Fruit fly (Drosophila melanogaster) whole organism, embryonic: Measurements from ENCODE around the gene Tim17b.

Experiments used
- Ada2b ChIP-seq: fragments of 200-800 bp; sonication (Bioruptor generic); IDR thresholded peaks from 2 replicates; pipeline ENCODE4 v1.3.6; 2022; ENCODE audit warnings: missing biosample characterization, missing genetic modification characterization
- Atf6 ChIP-seq: fragments of 200-800 bp; sonication (Bioruptor generic); IDR thresholded peaks from 2 replicates; pipeline ENCODE4 v1.3.6; 2022; ENCODE audit warnings: missing biosample characterization, missing genetic modification characterization
- BEAF-32 ChIP-seq: fragments of 200-800 bp; sonication (Bioruptor generic); optimal IDR thresholded peaks from 3 replicates; lab custom pipeline; 2017; ENCODE audit warnings: missing biosample characterization, missing genetic modification characterization, mild to moderate bottlenecking, moderate library complexity, missing genetic modification reagents
- BtbVII ChIP-seq: fragments of 200-800 bp; sonication (Bioruptor generic); optimal IDR thresholded peaks from 3 replicates; lab custom pipeline; 2017; ENCODE audit warnings: missing biosample characterization, mild to moderate bottlenecking, missing genetic modification characterization
- CG10209 ChIP-seq: fragments of 200-800 bp; sonication (Bioruptor generic); optimal IDR thresholded peaks from 3 replicates; lab custom pipeline; 2017; ENCODE audit warnings: missing biosample characterization, mild to moderate bottlenecking, missing genetic modification characterization, missing genetic modification reagents
- CG1024 ChIP-seq: fragments of 200-800 bp; sonication (Bioruptor generic); IDR thresholded peaks from 2 replicates; pipeline ENCODE4 v1.3.6; 2022; ENCODE audit warnings: missing biosample characterization, missing genetic modification characterization
- CG10462 ChIP-seq: fragments of 200-800 bp; sonication (Bioruptor generic); optimal IDR thresholded peaks from 2 replicates; lab custom pipeline; 2016; ENCODE audit warnings: missing biosample characterization, missing genetic modification characterization
- CG10979 ChIP-seq: fragments of 200-800 bp; sonication (Bioruptor generic); optimal IDR thresholded peaks from 2 replicates; lab custom pipeline; 2018; ENCODE audit warnings: missing biosample characterization, mild to moderate bottlenecking, missing genetic modification characterization, moderate library complexity
- CG11085 ChIP-seq: fragments of 200-800 bp; sonication (Bioruptor generic); IDR thresholded peaks from 2 replicates; pipeline ENCODE4 v1.3.6; 2022; ENCODE audit warnings: missing biosample characterization, missing genetic modification characterization
- CG11093 ChIP-seq: fragments of 200-800 bp; sonication (Bioruptor generic); IDR thresholded peaks from 3 replicates; pipeline ENCODE4 v1.3.6; 2022; ENCODE audit warnings: missing biosample characterization, missing genetic modification characterization
- CG11398 ChIP-seq: fragments of 200-800 bp; sonication (Bioruptor generic); optimal IDR thresholded peaks from 2 replicates; lab custom pipeline; 2016; ENCODE audit warnings: missing biosample characterization, missing genetic modification characterization
- CG11456 ChIP-seq: fragments of 200-800 bp; sonication (Bioruptor generic); IDR thresholded peaks from 3 replicates; pipeline ENCODE4 v1.3.6; 2022; ENCODE audit warnings: missing biosample characterization, missing genetic modification characterization
- CG11504 ChIP-seq: fragments of 200-800 bp; sonication (Bioruptor generic); optimal IDR thresholded peaks from 3 replicates; lab custom pipeline; 2019; ENCODE audit warnings: missing biosample characterization, mild to moderate bottlenecking, missing genetic modification characterization, moderate library complexity
- CG11695 ChIP-seq: fragments of 200-800 bp; sonication (Bioruptor generic); IDR thresholded peaks from 3 replicates; pipeline ENCODE4 v1.3.6; 2022; ENCODE audit warnings: missing biosample characterization, missing genetic modification characterization
- CG14667 ChIP-seq: fragments of 200-800 bp; sonication (Bioruptor generic); IDR thresholded peaks from 2 replicates; pipeline ENCODE4 v1.3.6; 2022; ENCODE audit warnings: missing biosample characterization, missing genetic modification characterization
- CG1603 ChIP-seq: fragments of 200-800 bp; sonication (Bioruptor generic); optimal IDR thresholded peaks from 2 replicates; lab custom pipeline; 2019; ENCODE audit warnings: missing biosample characterization, mild to moderate bottlenecking, missing genetic modification characterization, moderate library complexity
- CG17802 ChIP-seq: fragments of 200-800 bp; sonication (Bioruptor generic); optimal IDR thresholded peaks from 2 replicates; lab custom pipeline; 2018; ENCODE audit warnings: missing biosample characterization, mild to moderate bottlenecking, missing genetic modification characterization, moderate library complexity
- CG30020 ChIP-seq: fragments of 200-800 bp; optimal IDR thresholded peaks from 2 replicates; lab custom pipeline; 2019; ENCODE audit warnings: missing biosample characterization, mild to moderate bottlenecking, missing genetic modification characterization, moderate library complexity
- CG33213 ChIP-seq: fragments of 200-800 bp; sonication (Bioruptor generic); optimal IDR thresholded peaks from 3 replicates; lab custom pipeline; 2016; ENCODE audit warnings: missing biosample characterization, missing genetic modification characterization
- CG4820 ChIP-seq: fragments of 200-800 bp; sonication (Bioruptor generic); optimal IDR thresholded peaks from 3 replicates; lab custom pipeline; 2016; ENCODE audit warnings: missing biosample characterization, missing genetic modification characterization
- CG6813 ChIP-seq: fragments of 200-800 bp; sonication (Bioruptor generic); optimal IDR thresholded peaks from 2 replicates; lab custom pipeline; 2017; ENCODE audit warnings: missing biosample characterization, missing genetic modification characterization, mild to moderate bottlenecking, moderate library complexity, missing genetic modification reagents
- CG7357 ChIP-seq: fragments of 200-800 bp; sonication (Bioruptor generic); IDR thresholded peaks from 3 replicates; pipeline ENCODE4 v1.3.6; 2022; ENCODE audit warnings: missing biosample characterization, missing genetic modification characterization
- CG7928 ChIP-seq: fragments of 200-800 bp; sonication (Bioruptor generic); optimal IDR thresholded peaks from 2 replicates; lab custom pipeline; 2017; ENCODE audit warnings: missing biosample characterization, mild to moderate bottlenecking, missing genetic modification characterization
- CG8089 ChIP-seq: fragments of 200-800 bp; sonication (Bioruptor generic); optimal IDR thresholded peaks from 3 replicates; lab custom pipeline; 2016; ENCODE audit warnings: missing biosample characterization, missing genetic modification characterization
- Chrac-16 ChIP-seq: fragments of 200-800 bp; sonication (Bioruptor generic); optimal IDR thresholded peaks from 3 replicates; lab custom pipeline; 2016; ENCODE audit warnings: missing biosample characterization, missing genetic modification characterization
- CoRest ChIP-seq: fragments of 200-800 bp; sonication (Bioruptor generic); optimal IDR thresholded peaks from 3 replicates; lab custom pipeline; 2018; ENCODE audit warnings: missing biosample characterization, mild to moderate bottlenecking, missing genetic modification characterization, moderate library complexity
- Dfd ChIP-seq, 2 experiments: fragments of >200 bp; optimal IDR thresholded peaks; 2 replicates each; lab custom pipeline; 2017; ENCODE audit warnings: missing biosample characterization in 2 of 2, missing genetic modification characterization in 2 of 2
- Ets65A ChIP-seq: fragments of 200-800 bp; sonication (Bioruptor generic); peaks from one replicate; lab custom pipeline; 2016; ENCODE audit warnings: missing biosample characterization, missing genetic modification characterization
- HLH4C ChIP-seq: fragments of 200-800 bp; sonication (Bioruptor generic); IDR thresholded peaks from 3 replicates; pipeline ENCODE4 v1.3.6; 2022; ENCODE audit warnings: missing biosample characterization, missing genetic modification characterization; ENCODE audit not compliant: partially characterized antibody
- Hand ChIP-seq: fragments of 200-800 bp; sonication (Bioruptor generic); optimal IDR thresholded peaks from 2 replicates; lab custom pipeline; 2017; ENCODE audit warnings: mild to moderate bottlenecking, missing biosample characterization, missing genetic modification reagents, missing genetic modification characterization
- HmgD ChIP-seq: fragments of 200-800 bp; sonication (Bioruptor generic); optimal IDR thresholded peaks from 3 replicates; lab custom pipeline; 2016; ENCODE audit warnings: missing biosample characterization, missing genetic modification characterization
- Hr3 ChIP-seq: fragments of 200-800 bp; sonication (Bioruptor generic); optimal IDR thresholded peaks from 3 replicates; lab custom pipeline; 2016; ENCODE audit warnings: missing biosample characterization, missing genetic modification characterization
- MESR4 ChIP-seq: fragments of 200-800 bp; sonication (Bioruptor generic); optimal IDR thresholded peaks from 2 replicates; lab custom pipeline; 2018; ENCODE audit warnings: missing biosample characterization, mild to moderate bottlenecking, missing genetic modification characterization, moderate library complexity
- PHDP ChIP-seq: fragments of 200-800 bp; sonication (Bioruptor generic); optimal IDR thresholded peaks from 3 replicates; lab custom pipeline; 2018; ENCODE audit warnings: missing biosample characterization, mild to moderate bottlenecking, missing genetic modification characterization, moderate library complexity
- Pdp1 ChIP-seq, 2 experiments: fragments of 200-800 bp; sonication (Bioruptor generic); optimal IDR thresholded peaks; 3 replicates each; lab custom pipeline; 2016; ENCODE audit warnings: missing biosample characterization in 2 of 2, missing genetic modification characterization in 2 of 2, mild to moderate bottlenecking in 1 of 2, moderate library complexity in 1 of 2
- amos ChIP-seq: fragments of 200-800 bp; sonication (Bioruptor generic); IDR thresholded peaks from 2 replicates; pipeline ENCODE4 v1.3.6; 2022; ENCODE audit warnings: missing biosample characterization, missing genetic modification characterization; ENCODE audit not compliant: partially characterized antibody
- croc ChIP-seq: fragments of 200-800 bp; sonication (Bioruptor generic); conservative IDR thresholded peaks from 3 replicates; pipeline ENCODE4 v1.3.6; 2022; ENCODE audit warnings: missing biosample characterization, missing genetic modification characterization
- dati ChIP-seq: fragments of 200-800 bp; sonication (Bioruptor generic); IDR thresholded peaks from 2 replicates; pipeline ENCODE4 v1.3.6; 2022; ENCODE audit warnings: missing biosample characterization, missing genetic modification characterization
- disco-r ChIP-seq: fragments of 200-800 bp; sonication (Bioruptor generic); optimal IDR thresholded peaks from 2 replicates; lab custom pipeline; 2016; ENCODE audit warnings: missing biosample characterization, missing genetic modification characterization
- hth ChIP-seq: fragments of >200 bp; optimal IDR thresholded peaks from 2 replicates; lab custom pipeline; 2017; ENCODE audit warnings: inconsistent platforms
- nau ChIP-seq: fragments of 200-800 bp; sonication (Bioruptor generic); optimal IDR thresholded peaks from 3 replicates; lab custom pipeline; 2017; ENCODE audit warnings: missing biosample characterization, mild to moderate bottlenecking, missing genetic modification characterization, missing genetic modification reagents
- nmo ChIP-seq: fragments of 200-800 bp; sonication (Bioruptor generic); optimal IDR thresholded peaks from 2 replicates; lab custom pipeline; 2018; ENCODE audit warnings: missing biosample characterization, mild to moderate bottlenecking, missing genetic modification characterization, moderate library complexity
- phol ChIP-seq: fragments of 200-800 bp; sonication (Bioruptor generic); optimal IDR thresholded peaks from 3 replicates; lab custom pipeline; 2018; ENCODE audit warnings: missing biosample characterization, mild to moderate bottlenecking, missing genetic modification characterization, moderate library complexity
- prd ChIP-seq, 3 experiments: fragments of >200 bp in 2 of 3; fragments of 200-800 bp in 1 of 3; sonication (Bioruptor generic) in 1 of 3; optimal IDR thresholded peaks in 2 of 3; IDR thresholded peaks in 1 of 3; 2 replicates in 2 of 3; 3 replicates in 1 of 3; pipeline versions ENCODE4 v1.3.6 to Lab custom; 2017 to 2022; ENCODE audit warnings: missing biosample characterization in 1 of 3, missing genetic modification characterization in 1 of 3
- pzg ChIP-seq: fragments of 200-800 bp; sonication (Bioruptor generic); optimal IDR thresholded peaks from 3 replicates; lab custom pipeline; 2018; ENCODE audit warnings: missing biosample characterization, mild to moderate bottlenecking, missing genetic modification characterization, moderate library complexity
- ssp ChIP-seq: fragments of 200-800 bp; sonication (Bioruptor generic); IDR thresholded peaks from 2 replicates; pipeline ENCODE4 v1.3.6; 2022; ENCODE audit warnings: missing biosample characterization, missing genetic modification characterization
- tll ChIP-seq, 2 experiments: fragments of 200-800 bp in 1 of 2; fragments of >200 bp in 1 of 2; sonication (Bioruptor generic) in 1 of 2; optimal IDR thresholded peaks; 2 replicates each; lab custom pipeline; 2017 to 2019; ENCODE audit warnings: missing biosample characterization in 2 of 2, missing genetic modification characterization in 2 of 2, mild to moderate bottlenecking in 1 of 2, moderate library complexity in 1 of 2
- vvl ChIP-seq: fragments of 200-800 bp; sonication (Bioruptor generic); IDR thresholded peaks from 2 replicates; pipeline ENCODE4 v1.3.6; 2022; ENCODE audit warnings: missing biosample characterization, missing genetic modification characterization
- zen ChIP-seq: fragments of 200-800 bp; sonication (Bioruptor generic); optimal IDR thresholded peaks from 3 replicates; lab custom pipeline; 2018; ENCODE audit warnings: missing biosample characterization, mild to moderate bottlenecking, missing genetic modification characterization, moderate library complexity

The Tim17b gene

dm6 chr3R:3748563-3749156 lies 14.0 kb downstream of the Tim17b start (continued):
- TF ChIP-seq CG17802, result peak; percentile 79
- TF ChIP-seq ssp, result peak; percentile 88
- TF ChIP-seq HmgD, result no peak
- no peak for TF ChIP-seq CG10209 (GFP tag; lab: Kevin White, UChicago)
- no peak for TF ChIP-seq CG11504
- TF ChIP-seq CG11398 (GFP tag; lab: Kevin White, UChicago), result no peak
- peak; percentile 71 for TF ChIP-seq CG1024 (GFP tag; lab: Robert Waterston, UW)
- TF ChIP-seq CG1603 (tag; lab: Kevin White, UChicago), result peak; percentile 75
- no peak for TF ChIP-seq CG4820 (GFP tag; lab: Kevin White, UChicago)
- TF ChIP-seq Dfd (GFP tag; optimal IDR thresholded peaks at IDR 0.05; lab: Kevin White, UChicago), result no peak
- TF ChIP-seq hth (lab: Kevin White, UChicago), result no peak
- TF ChIP-seq CG11695 (GFP tag; lab: Robert Waterston, UW), result no peak
- TF ChIP-seq tll (GFP tag; optimal IDR thresholded peaks at IDR 0.05; lab: Kevin White, UChicago), result no peak
- TF ChIP-seq vvl (GFP tag; lab: Robert Waterston, UW), result no peak
- TF ChIP-seq CG8089, result no peak
- TF ChIP-seq Ada2b (GFP tag; lab: Robert Waterston, UW), result no peak
- TF ChIP-seq CG11093, result no peak
- no peak for TF ChIP-seq dati (GFP tag; lab: Robert Waterston, UW)
- TF ChIP-seq Atf6, result no peak
- no peak for TF ChIP-seq CG10462
- no peak for TF ChIP-seq HLH4C (GFP tag; lab: Robert Waterston, UW)
- no peak for TF ChIP-seq CG11456 (GFP tag; lab: Robert Waterston, UW)
- no peak for TF ChIP-seq nau (GFP tag; lab: Kevin White, UChicago)
- no peak for TF ChIP-seq zen
- TF ChIP-seq CG6813 (GFP tag; lab: Kevin White, UChicago), result no peak
- TF ChIP-seq CG7928, result no peak
- no peak for TF ChIP-seq Hr3 (GFP tag; lab: Kevin White, UChicago)
- no peak for TF ChIP-seq Chrac-16
- TF ChIP-seq croc (GFP tag; lab: Robert Waterston, UW), result no peak
- TF ChIP-seq CG11085 (GFP tag; lab: Robert Waterston, UW), result no peak
- peak; percentile 92 for TF ChIP-seq CG30020 (tag; lab: Kevin White, UChicago)
- TF ChIP-seq disco-r (GFP tag; lab: Kevin White, UChicago), result no peak

DNA sequence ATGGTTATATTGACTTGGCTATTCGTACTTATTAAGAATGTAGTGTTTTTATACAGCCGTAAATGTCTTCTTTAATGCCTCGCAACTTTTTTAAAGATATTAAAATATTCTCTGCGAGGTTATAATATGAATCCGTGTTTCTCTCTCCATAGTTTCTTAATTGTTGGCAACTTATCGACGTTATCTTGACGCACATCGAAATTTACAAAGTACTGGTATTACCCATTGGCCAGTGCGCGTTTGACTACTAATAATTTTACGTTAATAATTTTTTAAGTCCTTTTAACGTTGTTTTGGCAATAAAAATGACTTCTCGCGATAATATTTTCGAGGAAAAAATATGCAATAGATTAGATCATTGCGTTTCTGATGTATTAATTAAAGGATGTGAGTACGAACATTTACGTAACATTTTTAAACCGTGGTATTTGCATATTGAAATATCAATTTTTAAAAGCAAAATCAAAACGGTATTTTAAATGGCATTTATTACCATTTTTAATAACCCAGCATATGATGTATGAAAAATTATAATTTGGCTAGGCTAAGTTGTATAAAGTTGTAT lies 15.6 kb downstream of the Tim17b start, which contains the start of gene CG41128:
Gene CG41128, plus strand, starts transcription at position 211 of the 565 bp plus-strand sequence.
- TF ChIP-seq CoRest (peak; percentile 0), PHDP (tag; lab: Kevin White, UChicago) (no peak), amos (GFP tag; lab: Robert Waterston, UW) (no peak), pzg (GFP tag; lab: Kevin White, UChicago) (peak; percentile 35), MESR4 (GFP tag; lab: Kevin White, UChicago) (peak; percentile 85), phol (tag; lab: Kevin White, UChicago) (peak; percentile 43), BEAF-32 (peak; percentile 8), ssp (peak; percentile 98), Hand (GFP tag; lab: Kevin White, UChicago) (no peak), CG14667 (peak; percentile 49; the same call in 1 of the 2 replicates), zen (peak; percentile 47), CG7357 (GFP tag; lab: Robert Waterston, UW) (peak; percentile 53; the same call in 2 of the 3 replicates), nmo (GFP tag; lab: Kevin White, UChicago) (peak; percentile 46), CG10979 (tag; lab: Kevin White, UChicago) (no peak), Pdp1 (GFP tag; optimal IDR thresholded peaks at IDR 0.05; lab: Kevin White, UChicago) (peak in 1 of 2 experiments; percentile 85), prd (optimal IDR thresholded peaks at IDR 0.05; lab: Kevin White, UChicago) (no peak), prd (GFP tag; IDR thresholded peaks at IDR 0.05; lab: Robert Waterston, UW) (no peak), CG33213 (GFP tag; lab: Kevin White, UChicago) (peak; percentile 17), CG30020 (tag; lab: Kevin White, UChicago) (peak; percentile 99), BtbVII (GFP tag; lab: Kevin White, UChicago) (no peak), CG17802 (peak; percentile 97), CG8089 (peak; percentile 31), Ets65A (GFP tag; lab: Kevin White, UChicago) (peak; percentile 40)
